Fruit fly (Drosophila melanogaster) whole organism, embryonic: ENCODE data around the gene Tg.

ENCODE experiments used
- CG11247 ChIP-seq: fragments of 200-800 bp; sonication (Bioruptor generic); IDR thresholded peaks from 2 replicates; pipeline ENCODE4 v1.3.6; 2022; ENCODE audit warnings: missing biosample characterization, missing genetic modification characterization
- CG12659 ChIP-seq: fragments of 200-800 bp; sonication (Bioruptor generic); optimal IDR thresholded peaks from 3 replicates; lab custom pipeline; 2017; ENCODE audit warnings: mild to moderate bottlenecking, missing biosample characterization, missing genetic modification reagents, missing genetic modification characterization
- CG15514 ChIP-seq: fragments of 200-800 bp; sonication (Bioruptor generic); optimal IDR thresholded peaks from 3 replicates; lab custom pipeline; 2017; ENCODE audit warnings: missing biosample characterization, missing genetic modification characterization, mild to moderate bottlenecking, moderate library complexity, missing genetic modification reagents
- CG18619 ChIP-seq: fragments of 200-800 bp; sonication (Bioruptor generic); optimal IDR thresholded peaks from 3 replicates; lab custom pipeline; 2017; ENCODE audit warnings: missing biosample characterization, mild to moderate bottlenecking, missing genetic modification characterization
- CG2875 ChIP-seq: fragments of 200-800 bp; sonication (Bioruptor generic); optimal IDR thresholded peaks from 2 replicates; lab custom pipeline; 2017; ENCODE audit warnings: missing biosample characterization, mild to moderate bottlenecking, missing genetic modification characterization, missing genetic modification reagents
- CG31441 ChIP-seq: fragments of 200-800 bp; sonication (Bioruptor generic); IDR thresholded peaks from 2 replicates; pipeline ENCODE4 v1.3.6; 2022; ENCODE audit warnings: missing biosample characterization, missing genetic modification characterization
- CG3281 ChIP-seq: fragments of 200-800 bp; sonication (Bioruptor generic); optimal IDR thresholded peaks from 3 replicates; lab custom pipeline; 2017; ENCODE audit warnings: missing biosample characterization, mild to moderate bottlenecking, missing genetic modification characterization
- CG6683 ChIP-seq: fragments of 200-800 bp; sonication (Bioruptor generic); optimal IDR thresholded peaks from 2 replicates; lab custom pipeline; 2017; ENCODE audit warnings: missing biosample characterization, mild to moderate bottlenecking, missing genetic modification characterization, missing genetic modification reagents
- CG6813 ChIP-seq: fragments of 200-800 bp; sonication (Bioruptor generic); optimal IDR thresholded peaks from 2 replicates; lab custom pipeline; 2017; ENCODE audit warnings: missing biosample characterization, missing genetic modification characterization, mild to moderate bottlenecking, moderate library complexity, missing genetic modification reagents
- CG7556 ChIP-seq: fragments of 200-800 bp; sonication (Bioruptor generic); optimal IDR thresholded peaks from 2 replicates; lab custom pipeline; 2017; ENCODE audit warnings: missing biosample characterization, mild to moderate bottlenecking, missing genetic modification characterization
- CG7839 ChIP-seq: fragments of 200-800 bp; sonication (Bioruptor generic); optimal IDR thresholded peaks from 3 replicates; lab custom pipeline; 2018; ENCODE audit warnings: missing biosample characterization, mild to moderate bottlenecking, missing genetic modification characterization, moderate library complexity
- CG8359 ChIP-seq: fragments of 200-800 bp; sonication (Bioruptor generic); optimal IDR thresholded peaks from 2 replicates; lab custom pipeline; 2017; ENCODE audit warnings: missing biosample characterization, mild to moderate bottlenecking, missing genetic modification characterization, borderline replicate concordance
- CG8765 ChIP-seq: fragments of 200-800 bp; sonication (Bioruptor generic); IDR thresholded peaks from 2 replicates; pipeline ENCODE4 v1.3.6; 2022; ENCODE audit warnings: missing biosample characterization, missing genetic modification characterization
- CG9609 ChIP-seq: fragments of 200-800 bp; sonication (Bioruptor generic); optimal IDR thresholded peaks from 3 replicates; lab custom pipeline; 2016; ENCODE audit warnings: missing biosample characterization, missing genetic modification characterization
- Camta ChIP-seq: fragments of 200-800 bp; sonication (Bioruptor generic); optimal IDR thresholded peaks from 2 replicates; lab custom pipeline; 2016; ENCODE audit warnings: missing biosample characterization, missing genetic modification characterization
- CoRest ChIP-seq: fragments of 200-800 bp; sonication (Bioruptor generic); optimal IDR thresholded peaks from 3 replicates; lab custom pipeline; 2018; ENCODE audit warnings: missing biosample characterization, mild to moderate bottlenecking, missing genetic modification characterization, moderate library complexity
- D19A ChIP-seq: fragments of 200-800 bp; optimal IDR thresholded peaks from 3 replicates; lab custom pipeline; 2019; ENCODE audit warnings: missing biosample characterization, mild to moderate bottlenecking, missing genetic modification characterization, moderate library complexity
- D19B ChIP-seq: fragments of 200-800 bp; sonication (Bioruptor generic); optimal IDR thresholded peaks from 2 replicates; lab custom pipeline; 2017; ENCODE audit warnings: missing biosample characterization, mild to moderate bottlenecking, missing genetic modification characterization
- Dll ChIP-seq: fragments of 200-800 bp; sonication (Bioruptor generic); IDR thresholded peaks from 4 replicates; pipeline ENCODE4 v1.3.6; 2022; ENCODE audit warnings: missing biosample characterization, missing genetic modification characterization; ENCODE audit not compliant: partially characterized antibody
- E2f2 ChIP-seq: fragments of 200-800 bp; sonication (Bioruptor generic); IDR thresholded peaks from 2 replicates; pipeline ENCODE4 v1.3.6; 2022; ENCODE audit warnings: missing biosample characterization, missing genetic modification characterization
- Ets65A ChIP-seq: fragments of 200-800 bp; sonication (Bioruptor generic); peaks from one replicate; lab custom pipeline; 2016; ENCODE audit warnings: missing biosample characterization, missing genetic modification characterization
- HLH4C ChIP-seq: fragments of 200-800 bp; sonication (Bioruptor generic); IDR thresholded peaks from 3 replicates; pipeline ENCODE4 v1.3.6; 2022; ENCODE audit warnings: missing biosample characterization, missing genetic modification characterization; ENCODE audit not compliant: partially characterized antibody
- Hmx ChIP-seq: fragments of 200-800 bp; sonication (Bioruptor generic); optimal IDR thresholded peaks from 2 replicates; lab custom pipeline; 2016; ENCODE audit warnings: missing biosample characterization, missing genetic modification characterization
- Med ChIP-seq: fragments of 200-800 bp; sonication (Bioruptor generic); peaks from one replicate; lab custom pipeline; 2016; ENCODE audit warnings: missing biosample characterization, missing genetic modification characterization, mild to moderate bottlenecking, inconsistent platforms, moderate library complexity
- Nf-YB ChIP-seq: fragments of 200-800 bp; sonication (Bioruptor generic); optimal IDR thresholded peaks from 3 replicates; lab custom pipeline; 2019; ENCODE audit warnings: missing biosample characterization, mild to moderate bottlenecking, missing genetic modification characterization, moderate library complexity
- Pdp1 ChIP-seq, 2 experiments: fragments of 200-800 bp; sonication (Bioruptor generic); optimal IDR thresholded peaks; 3 replicates each; lab custom pipeline; 2016; ENCODE audit warnings: missing biosample characterization in 2 of 2, missing genetic modification characterization in 2 of 2, mild to moderate bottlenecking in 1 of 2, moderate library complexity in 1 of 2
- Ptx1 ChIP-seq: fragments of 200-800 bp; sonication (Bioruptor generic); IDR thresholded peaks from 2 replicates; pipeline ENCODE4 v1.3.6; 2022; ENCODE audit warnings: missing biosample characterization, missing genetic modification characterization
- Ssrp ChIP-seq: fragments of 200-800 bp; sonication (Bioruptor generic); optimal IDR thresholded peaks from 2 replicates; lab custom pipeline; 2018; ENCODE audit warnings: missing biosample characterization, mild to moderate bottlenecking, missing genetic modification characterization, moderate library complexity
- Xbp1 ChIP-seq: fragments of 200-800 bp; sonication (Bioruptor generic); optimal IDR thresholded peaks from 3 replicates; lab custom pipeline; 2016; ENCODE audit warnings: missing biosample characterization, mild to moderate bottlenecking, missing genetic modification characterization
- Xrp1 ChIP-seq: fragments of 200-800 bp; sonication (Bioruptor generic); IDR thresholded peaks from 2 replicates; pipeline ENCODE4 v1.3.6; 2022; ENCODE audit warnings: missing biosample characterization, missing genetic modification characterization
- az2 ChIP-seq: fragments of 200-800 bp; sonication (Bioruptor generic); optimal IDR thresholded peaks from 3 replicates; lab custom pipeline; 2016; ENCODE audit warnings: missing biosample characterization, missing genetic modification characterization
- bcd ChIP-seq: fragments of 200-800 bp; sonication (Bioruptor generic); optimal IDR thresholded peaks from 2 replicates; lab custom pipeline; 2017; ENCODE audit warnings: missing biosample characterization, mild to moderate bottlenecking, missing genetic modification characterization
- ci ChIP-seq: fragments of 200-800 bp; sonication (Bioruptor generic); IDR thresholded peaks from 3 replicates; pipeline ENCODE4 v1.3.6; 2022; ENCODE audit warnings: missing biosample characterization, missing genetic modification characterization
- crp ChIP-seq, 2 experiments: fragments of 200-800 bp; sonication (Bioruptor generic); optimal IDR thresholded peaks; 2 replicates in 1 of 2; 3 replicates in 1 of 2; lab custom pipeline; 2017; ENCODE audit warnings: missing biosample characterization in 2 of 2, missing genetic modification characterization in 2 of 2, mild to moderate bottlenecking in 1 of 2, moderate library complexity in 1 of 2
- dmrt99B ChIP-seq: fragments of 200-800 bp; sonication (Bioruptor generic); optimal IDR thresholded peaks from 2 replicates; lab custom pipeline; 2018; ENCODE audit warnings: missing biosample characterization, mild to moderate bottlenecking, missing genetic modification characterization, moderate library complexity
- eve ChIP-seq, 2 experiments: fragments of >200 bp; optimal IDR thresholded peaks; 2 replicates each; lab custom pipeline; 2017; ENCODE audit warnings: missing biosample characterization in 2 of 2, missing genetic modification characterization in 2 of 2
- grau ChIP-seq: fragments of 200-800 bp; optimal IDR thresholded peaks from 3 replicates; lab custom pipeline; 2019; ENCODE audit warnings: missing biosample characterization, mild to moderate bottlenecking, missing genetic modification characterization, moderate library complexity
- odd ChIP-seq: fragments of 200-800 bp; sonication (Bioruptor generic); optimal IDR thresholded peaks from 2 replicates; lab custom pipeline; 2017; ENCODE audit warnings: missing biosample characterization, mild to moderate bottlenecking, missing genetic modification characterization
- otp ChIP-seq: fragments of 200-800 bp; sonication (Bioruptor generic); IDR thresholded peaks from 3 replicates; pipeline ENCODE4, ENCODE4 v1.3.6; 2022; ENCODE audit warnings: missing biosample characterization, missing genetic modification characterization
- ranshi ChIP-seq: fragments of 200-800 bp; sonication (Bioruptor generic); IDR thresholded peaks from 2 replicates; pipeline ENCODE4 v1.3.6; 2022; ENCODE audit warnings: missing biosample characterization, missing genetic modification characterization
- salm ChIP-seq: fragments of 200-800 bp; sonication (Bioruptor generic); optimal IDR thresholded peaks from 2 replicates; lab custom pipeline; 2018; ENCODE audit warnings: missing biosample characterization, mild to moderate bottlenecking, missing genetic modification characterization
- sd ChIP-seq: fragments of 200-800 bp; sonication (Bioruptor generic); optimal IDR thresholded peaks from 3 replicates; lab custom pipeline; 2018; ENCODE audit warnings: missing biosample characterization, mild to moderate bottlenecking, missing genetic modification characterization, moderate library complexity
- sens-2 ChIP-seq: fragments of 200-800 bp; sonication (Bioruptor generic); IDR thresholded peaks from 2 replicates; pipeline ENCODE4 v1.3.6; 2022; ENCODE audit warnings: missing biosample characterization, missing genetic modification characterization
- stwl ChIP-seq: fragments of 200-800 bp; sonication (Bioruptor generic); optimal IDR thresholded peaks from 3 replicates; lab custom pipeline; 2018; ENCODE audit warnings: missing biosample characterization, mild to moderate bottlenecking, missing genetic modification characterization, moderate library complexity
- sug ChIP-seq: fragments of 200-800 bp; optimal IDR thresholded peaks from 2 replicates; lab custom pipeline; 2019; ENCODE audit warnings: missing biosample characterization, mild to moderate bottlenecking, missing genetic modification characterization, moderate library complexity
- tap ChIP-seq: fragments of 200-800 bp; optimal IDR thresholded peaks from 3 replicates; lab custom pipeline; 2019; ENCODE audit warnings: missing biosample characterization, mild to moderate bottlenecking, missing genetic modification characterization, moderate library complexity
- tin ChIP-seq: fragments of 200-800 bp; sonication (Bioruptor generic); optimal IDR thresholded peaks from 3 replicates; lab custom pipeline; 2016; ENCODE audit warnings: missing biosample characterization, missing genetic modification characterization
- unpg ChIP-seq: fragments of 200-800 bp; sonication (Bioruptor generic); optimal IDR thresholded peaks from 3 replicates; lab custom pipeline; 2018; ENCODE audit warnings: missing biosample characterization, mild to moderate bottlenecking, missing genetic modification characterization, moderate library complexity
- vvl ChIP-seq: fragments of 200-800 bp; sonication (Bioruptor generic); IDR thresholded peaks from 2 replicates; pipeline ENCODE4 v1.3.6; 2022; ENCODE audit warnings: missing biosample characterization, missing genetic modification characterization

Gene Tg

DNA sequence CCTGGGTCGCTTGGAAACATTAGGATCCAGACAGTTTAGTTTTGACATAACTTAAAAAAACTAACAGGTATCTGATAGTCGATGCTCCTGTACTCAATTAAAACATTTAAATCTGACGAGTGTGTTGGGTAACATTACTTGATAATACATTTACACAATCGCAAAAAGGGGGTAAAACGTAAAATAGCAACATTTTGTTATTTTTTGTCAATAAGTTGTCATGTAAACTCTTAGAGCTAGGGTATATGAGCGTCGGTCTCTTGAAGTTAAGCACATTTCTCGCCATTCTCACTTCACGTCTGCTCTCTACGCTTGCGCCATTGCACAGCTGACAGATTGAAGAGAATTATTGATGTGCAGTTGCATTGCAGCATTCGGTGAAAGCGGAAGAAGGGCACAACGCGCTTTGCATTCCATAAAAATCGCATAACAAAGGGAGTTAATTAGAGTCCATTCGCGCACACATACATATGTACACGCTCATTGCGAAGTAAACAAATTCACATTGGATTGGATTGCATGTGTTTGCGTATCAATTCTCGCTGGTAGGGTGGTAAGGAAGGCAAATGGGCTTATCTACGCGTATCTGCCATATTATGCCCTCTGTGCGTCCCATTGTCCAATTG, 26.2 kb upstream of the Tg start (continued):
- TF ChIP-seq crp (GFP tag; optimal IDR thresholded peaks at IDR 0.05; lab: Kevin White, UChicago) = peak in 1 of 2 experiments; percentile 10
- TF ChIP-seq tap (tag; lab: Kevin White, UChicago) = no peak
- TF ChIP-seq D19A (tag; lab: Kevin White, UChicago) = peak; percentile 97
- TF ChIP-seq CG2875 = no peak
- peak; percentile 79 for TF ChIP-seq D19B (GFP tag; lab: Kevin White, UChicago)
- TF ChIP-seq az2 (GFP tag; lab: Kevin White, UChicago) = peak; percentile 19
- TF ChIP-seq sens-2 (GFP tag; lab: Robert Waterston, UW) = no peak
- TF ChIP-seq CG7556 (GFP tag; lab: Kevin White, UChicago) = peak; percentile 39
- no peak for TF ChIP-seq CG9609 (GFP tag; lab: Kevin White, UChicago)
- peak; percentile 71 for TF ChIP-seq Med (GFP tag; lab: Kevin White, UChicago)
- TF ChIP-seq sd (tag; lab: Kevin White, UChicago) = no peak
- TF ChIP-seq unpg (GFP tag; lab: Kevin White, UChicago) = peak; percentile 21
- TF ChIP-seq CG8765 = no peak
- peak; percentile 45; the same call in 1 of the 2 replicates for TF ChIP-seq vvl (GFP tag; lab: Robert Waterston, UW)
- no peak for TF ChIP-seq CG6813 (GFP tag; lab: Kevin White, UChicago)
- TF ChIP-seq ranshi (GFP tag; lab: Robert Waterston, UW) = 0 out of 2 replicates have a peak, but pooled peaks have one; percentile 12
- peak in 1 of 2 experiments; percentile 56 for TF ChIP-seq Pdp1 (GFP tag; optimal IDR thresholded peaks at IDR 0.05; lab: Kevin White, UChicago)
- no peak for TF ChIP-seq CG3281 (GFP tag; lab: Kevin White, UChicago)
- peak; percentile 92 for TF ChIP-seq Ets65A (GFP tag; lab: Kevin White, UChicago)
- TF ChIP-seq Ssrp = peak; percentile 4
- TF ChIP-seq eve (GFP tag; optimal IDR thresholded peaks at IDR 0.05; lab: Kevin White, UChicago) = no peak
- no peak for TF ChIP-seq salm (tag; lab: Kevin White, UChicago)
- no peak for TF ChIP-seq Camta (GFP tag; lab: Kevin White, UChicago)
- peak; percentile 16 for TF ChIP-seq CG7839 (tag; lab: Kevin White, UChicago)
- TF ChIP-seq CG6683 (GFP tag; lab: Kevin White, UChicago) = no peak
- no peak for TF ChIP-seq CG11247 (GFP tag; lab: Robert Waterston, UW)
- no peak for TF ChIP-seq HLH4C (GFP tag; lab: Robert Waterston, UW)
- no peak for TF ChIP-seq otp (GFP tag; lab: Robert Waterston, UW)
- peak; percentile 17 for TF ChIP-seq grau (tag; lab: Kevin White, UChicago)
- peak; percentile 53 for TF ChIP-seq tin
- TF ChIP-seq CG31441 (GFP tag; lab: Robert Waterston, UW) = 0 out of 2 replicates have a peak, but pooled peaks have one; percentile 15
- TF ChIP-seq Xbp1 (GFP tag; lab: Kevin White, UChicago) = peak; percentile 9
- no peak for TF ChIP-seq Dll
- TF ChIP-seq Ptx1 (GFP tag; lab: Robert Waterston, UW) = peak; percentile 30; the same call in 1 of the 2 replicates
- no peak for TF ChIP-seq E2f2 (GFP tag; lab: Robert Waterston, UW)
- no peak for TF ChIP-seq sug (tag; lab: Kevin White, UChicago)
- TF ChIP-seq ci = 0 out of 3 replicates have a peak, but pooled peaks have one; percentile 38
- no peak for TF ChIP-seq Xrp1 (GFP tag; lab: Robert Waterston, UW)
- no peak for TF ChIP-seq CG15514 (GFP tag; lab: Kevin White, UChicago)
- TF ChIP-seq CG18619 = no peak
- peak; percentile 6 for TF ChIP-seq bcd (GFP tag; lab: Kevin White, UChicago)
- TF ChIP-seq CG8359 (GFP tag; lab: Kevin White, UChicago) = no peak
- no peak for TF ChIP-seq Hmx (GFP tag; lab: Kevin White, UChicago)
- peak; percentile 20 for TF ChIP-seq dmrt99B (tag; lab: Kevin White, UChicago)
- peak; percentile 12 for TF ChIP-seq CoRest
- no peak for TF ChIP-seq Nf-YB
- TF ChIP-seq CG12659 (GFP tag; lab: Kevin White, UChicago) = peak; percentile 5
- TF ChIP-seq stwl (tag; lab: Kevin White, UChicago) = no peak
- no peak for TF ChIP-seq odd (GFP tag; lab: Kevin White, UChicago)
